Fruit fly (Drosophila melanogaster): ENCODE data around the gene Art6.
A peak's percentile ranks its signal among the peaks of the same experiment; 100 is the strongest.

dm6 chr3R:13934618-13935017 is 11.0 kb downstream of the Art6 start:
- no peak for TF ChIP-seq CG4318 (GFP tag; optimal IDR thresholded peaks at IDR 0.05)
- peak; percentile 69 for TF ChIP-seq Smox (GFP tag; optimal IDR thresholded peaks at IDR 0.05)
- TF ChIP-seq fd59A (GFP tag; optimal IDR thresholded peaks at IDR 0.05) = peak; percentile 24
- peak in 1 of 2 experiments; percentile 54 for TF ChIP-seq ss (GFP tag; optimal IDR thresholded peaks at IDR 0.05)
- peak; percentile 68 for TF ChIP-seq pdm3 (GFP tag; optimal IDR thresholded peaks at IDR 0.05)
- peak; percentile 66 for TF ChIP-seq OdsH (GFP tag; optimal IDR thresholded peaks at IDR 0.05)

All from whole organism, prepupa.